Worm (Caenorhabditis elegans) whole organism, L4 larva: ENCODE data around the gene C09B8.4.

Experiments
- D1046.2 ChIP-seq: fragments of 200-800 bp; sonication (Bioruptor generic); IDR thresholded peaks from 2 replicates; pipeline ENCODE4 v1.3.6; 2022; ENCODE audit warnings: missing genetic modification characterization, missing compliant biosample characterization
- F26F4.8 ChIP-seq: fragments of 200-800 bp; sonication (Bioruptor generic); conservative IDR thresholded peaks from 2 replicates; pipeline ENCODE4 v1.3.6; 2022; ENCODE audit warnings: missing genetic modification characterization, missing compliant biosample characterization
- F37D6.2 ChIP-seq: sonication (generic microtip); optimal IDR thresholded peaks from 2 replicates; lab custom pipeline; 2016; ENCODE audit warnings: mild to moderate bottlenecking, missing genetic modification characterization, missing compliant biosample characterization
- T20F7.1 ChIP-seq: fragments of 200-800 bp; sonication (Bioruptor generic); optimal IDR thresholded peaks from 2 replicates; lab custom pipeline; 2018; ENCODE audit warnings: mild to moderate bottlenecking, missing genetic modification characterization, missing compliant biosample characterization
- T26A8.4 ChIP-seq: fragments of 200-800 bp; sonication (Bioruptor generic); IDR thresholded peaks from 2 replicates; pipeline ENCODE4 v1.3.6; 2022; ENCODE audit warnings: missing genetic modification characterization, missing compliant biosample characterization
- Y5F2A.4 ChIP-seq: fragments of 200-800 bp; sonication (Bioruptor generic); optimal IDR thresholded peaks from 2 replicates; lab custom pipeline; 2018; ENCODE audit warnings: mild to moderate bottlenecking, missing genetic modification characterization, missing compliant biosample characterization
- ZK337.2 ChIP-seq: fragments of 200-800 bp; sonication (Bioruptor generic); IDR thresholded peaks from 2 replicates; pipeline ENCODE4 v1.3.6; 2022; ENCODE audit warnings: missing genetic modification reagents, missing genetic modification characterization, missing compliant biosample characterization
- aha-1 ChIP-seq: fragments of 150-350 bp; peaks from one replicate; lab custom pipeline; 2014; ENCODE audit warnings: missing biosample characterization, missing genetic modification characterization
- aly-2 ChIP-seq: sonication (generic microtip); optimal IDR thresholded peaks from 2 replicates; lab custom pipeline; 2018; ENCODE audit warnings: missing biosample characterization, missing genetic modification characterization
- ama-1 ChIP-seq: fragments of 150-350 bp; optimal IDR thresholded peaks from 2 replicates; lab custom pipeline; 2014; ENCODE audit warnings: inconsistent platforms, mixed read lengths
- attf-4 ChIP-seq: sonication (generic microtip); optimal IDR thresholded peaks from 3 replicates; lab custom pipeline; 2017; ENCODE audit warnings: missing biosample characterization, missing genetic modification characterization
- ceh-20 ChIP-seq: fragments of 200-800 bp; sonication (Bioruptor generic); IDR thresholded peaks from 2 replicates; pipeline ENCODE4 v1.3.6; 2022; ENCODE audit warnings: missing genetic modification reagents, missing genetic modification characterization, missing compliant biosample characterization
- ceh-32 ChIP-seq: sonication (generic microtip); optimal IDR thresholded peaks from 2 replicates; lab custom pipeline; 2016; ENCODE audit warnings: mild to moderate bottlenecking, missing genetic modification characterization, missing compliant biosample characterization; ENCODE audit not compliant: poor library complexity
- ceh-62 ChIP-seq: sonication (generic microtip); optimal IDR thresholded peaks from 2 replicates; lab custom pipeline; 2017; ENCODE audit warnings: missing biosample characterization, missing genetic modification characterization
- ceh-82 ChIP-seq: sonication (generic microtip); optimal IDR thresholded peaks from 2 replicates; lab custom pipeline; 2017; ENCODE audit warnings: missing biosample characterization, missing genetic modification characterization
- cey-2 ChIP-seq: sonication (generic microtip); optimal IDR thresholded peaks from 3 replicates; lab custom pipeline; 2017; ENCODE audit warnings: missing genetic modification characterization, mild to moderate bottlenecking, missing compliant biosample characterization, antibody characterized with exemption, borderline replicate concordance; ENCODE audit not compliant: insufficient read depth
- ctbp-1 ChIP-seq: fragments of 200-800 bp; sonication (Bioruptor generic); IDR thresholded peaks from 2 replicates; pipeline ENCODE4 v1.3.6; 2022; ENCODE audit warnings: missing genetic modification reagents, missing genetic modification characterization, missing compliant biosample characterization
- daf-12 ChIP-seq: fragments of 150-350 bp; optimal IDR thresholded peaks from 2 replicates; lab custom pipeline; 2014; ENCODE audit warnings: missing biosample characterization, missing genetic modification reagents, missing genetic modification characterization
- daf-16 ChIP-seq, 3 experiments: sonication (generic microtip); optimal IDR thresholded peaks; 2 replicates each; lab custom pipeline; 2016 to 2017; ENCODE audit warnings: missing genetic modification characterization in 3 of 3, missing genetic modification reagents in 3 of 3, mild to moderate bottlenecking in 2 of 3, missing compliant biosample characterization in 2 of 3, missing biosample characterization in 1 of 3, moderate library complexity in 1 of 3
- dmd-9 ChIP-seq: fragments of 200-800 bp; sonication (Bioruptor generic); IDR thresholded peaks from 2 replicates; pipeline ENCODE4 v1.3.6; 2022; ENCODE audit warnings: missing genetic modification reagents, missing genetic modification characterization, missing compliant biosample characterization
- dve-1 ChIP-seq: sonication (generic microtip); optimal IDR thresholded peaks from 2 replicates; lab custom pipeline; 2017; ENCODE audit warnings: antibody characterized with exemption, mild to moderate bottlenecking, missing genetic modification characterization, missing compliant biosample characterization; ENCODE audit not compliant: insufficient read depth
- egl-27 ChIP-seq: sonication (generic microtip); optimal IDR thresholded peaks from 3 replicates; lab custom pipeline; 2017; ENCODE audit warnings: missing biosample characterization, missing genetic modification reagents, missing genetic modification characterization
- egl-43 ChIP-seq: fragments of 200-800 bp; sonication (Bioruptor generic); IDR thresholded peaks from 2 replicates; pipeline ENCODE4 v1.3.6; 2022; ENCODE audit warnings: missing genetic modification reagents, missing genetic modification characterization, missing compliant biosample characterization
- gei-8 ChIP-seq: fragments of 200-800 bp; sonication (Bioruptor generic); optimal IDR thresholded peaks from 2 replicates; lab custom pipeline; 2018; ENCODE audit warnings: mild to moderate bottlenecking, missing genetic modification characterization, missing compliant biosample characterization
- hif-1 ChIP-seq, 2 experiments: sonication (generic microtip); optimal IDR thresholded peaks; 2 replicates each; lab custom pipeline; 2016 to 2017; ENCODE audit warnings: missing compliant biosample characterization in 2 of 2, missing genetic modification characterization in 2 of 2, missing genetic modification reagents in 2 of 2, missing genotype in 2 of 2, mild to moderate bottlenecking in 1 of 2
- lin-1 ChIP-seq: fragments of 200-800 bp; sonication (Bioruptor generic); IDR thresholded peaks from 2 replicates; pipeline ENCODE4 v1.3.6; 2022; ENCODE audit warnings: missing genetic modification reagents, missing genetic modification characterization, missing compliant biosample characterization
- lin-15B ChIP-seq: fragments of 150-350 bp; sonication (generic microtip); optimal IDR thresholded peaks from 3 replicates; lab custom pipeline; 2014; ENCODE audit warnings: missing biosample characterization, missing genetic modification characterization
- lin-38 ChIP-seq: fragments of 200-800 bp; sonication (Bioruptor generic); IDR thresholded peaks from 2 replicates; pipeline ENCODE4 v1.3.6; 2022; ENCODE audit warnings: missing genetic modification reagents, missing genetic modification characterization, missing compliant biosample characterization
- lir-3 ChIP-seq: sonication (generic microtip); optimal IDR thresholded peaks from 2 replicates; lab custom pipeline; 2016; ENCODE audit warnings: mild to moderate bottlenecking, missing genetic modification characterization, missing compliant biosample characterization
- lsy-2 ChIP-seq, 2 experiments: fragments of 150-350 bp in 1 of 2; sonication (generic microtip) in 1 of 2; optimal IDR thresholded peaks; 2 replicates each; lab custom pipeline; 2014 to 2017; ENCODE audit warnings: missing biosample characterization in 2 of 2, missing genetic modification characterization in 2 of 2
- madf-9 ChIP-seq: fragments of 200-800 bp; sonication (Bioruptor generic); conservative IDR thresholded peaks from 2 replicates; pipeline ENCODE4 v1.3.6; 2022; ENCODE audit warnings: missing genetic modification reagents, missing genetic modification characterization, missing compliant biosample characterization
- mdl-1 ChIP-seq, 2 experiments: fragments of 150-350 bp in 1 of 2; sonication (generic microtip) in 1 of 2; optimal IDR thresholded peaks; 2 replicates each; lab custom pipeline; 2014 to 2017; ENCODE audit warnings: missing biosample characterization in 2 of 2, missing genetic modification characterization in 2 of 2
- mep-1 ChIP-seq: fragments of 150-350 bp; sonication (generic microtip); optimal IDR thresholded peaks from 3 replicates; lab custom pipeline; 2014; ENCODE audit warnings: missing biosample characterization, missing genetic modification characterization
- nhr-11 ChIP-seq: fragments of 150-350 bp; optimal IDR thresholded peaks from 2 replicates; lab custom pipeline; 2014; ENCODE audit warnings: missing biosample characterization, missing genetic modification characterization
- nhr-111 ChIP-seq: fragments of 200-800 bp; sonication (Bioruptor generic); optimal IDR thresholded peaks from 2 replicates; lab custom pipeline; 2018; ENCODE audit warnings: mild to moderate bottlenecking, missing genetic modification characterization, missing compliant biosample characterization
- nhr-25 ChIP-seq: sonication (generic microtip); optimal IDR thresholded peaks from 2 replicates; lab custom pipeline; 2017; ENCODE audit warnings: missing genetic modification characterization, mild to moderate bottlenecking, missing compliant biosample characterization, antibody characterized with exemption, moderate library complexity, borderline replicate concordance; ENCODE audit not compliant: insufficient read depth
- nhr-48 ChIP-seq: sonication (generic microtip); optimal IDR thresholded peaks from 2 replicates; lab custom pipeline; 2016; ENCODE audit warnings: mild to moderate bottlenecking, missing genetic modification characterization, missing compliant biosample characterization
- nhr-76 ChIP-seq: fragments of 150-350 bp; optimal IDR thresholded peaks from 2 replicates; lab custom pipeline; 2014; ENCODE audit warnings: missing biosample characterization, missing genetic modification characterization
- nhr-77 ChIP-seq: fragments of 150-350 bp; optimal IDR thresholded peaks from 2 replicates; lab custom pipeline; 2014; ENCODE audit warnings: missing biosample characterization, missing genetic modification characterization
- php-3 ChIP-seq: fragments of 200-800 bp; sonication (Bioruptor generic); IDR thresholded peaks from 2 replicates; pipeline ENCODE4 v1.3.6; 2022; ENCODE audit warnings: missing genetic modification reagents, missing genetic modification characterization, missing compliant biosample characterization
- pqm-1 ChIP-seq: sonication (generic microtip); optimal IDR thresholded peaks from 2 replicates; lab custom pipeline; 2017; ENCODE audit warnings: missing biosample characterization, missing genetic modification characterization
- sdz-12 ChIP-seq: fragments of 200-800 bp; sonication (Bioruptor generic); optimal IDR thresholded peaks from 2 replicates; lab custom pipeline; 2018; ENCODE audit warnings: mild to moderate bottlenecking, missing genetic modification characterization, missing compliant biosample characterization
- spr-3 ChIP-seq: fragments of 200-800 bp; sonication (Bioruptor generic); optimal IDR thresholded peaks from 2 replicates; lab custom pipeline; 2018; ENCODE audit warnings: mild to moderate bottlenecking, missing genetic modification characterization, missing compliant biosample characterization
- tag-97 ChIP-seq: fragments of 200-800 bp; sonication (Bioruptor generic); IDR thresholded peaks from 2 replicates; pipeline ENCODE4 v1.3.6; 2022; ENCODE audit warnings: missing genetic modification characterization, missing compliant biosample characterization
- tra-1 ChIP-seq: fragments of 200-800 bp; sonication (Bioruptor generic); IDR thresholded peaks from 2 replicates; pipeline ENCODE4 v1.3.6; 2022; ENCODE audit warnings: missing genetic modification reagents, missing genetic modification characterization, missing compliant biosample characterization
- unc-130 ChIP-seq: sonication (generic microtip); optimal IDR thresholded peaks from 2 replicates; lab custom pipeline; 2016; ENCODE audit warnings: missing genetic modification reagents, missing genetic modification characterization, missing compliant biosample characterization
- unc-39 ChIP-seq: sonication (generic microtip); optimal IDR thresholded peaks from 2 replicates; lab custom pipeline; 2017; ENCODE audit warnings: missing biosample characterization, missing genetic modification characterization
- zag-1 ChIP-seq: fragments of 150-350 bp; optimal IDR thresholded peaks from 2 replicates; lab custom pipeline; 2014; ENCODE audit warnings: missing biosample characterization, missing genetic modification characterization
- zfp-2 ChIP-seq: sonication (generic microtip); optimal IDR thresholded peaks from 2 replicates; lab custom pipeline; 2016; ENCODE audit warnings: mild to moderate bottlenecking, missing genetic modification characterization, missing compliant biosample characterization
- zfp-3 ChIP-seq: fragments of 200-800 bp; sonication (Bioruptor generic); conservative IDR thresholded peaks from 2 replicates; pipeline ENCODE4 v1.3.6; 2022; ENCODE audit warnings: missing genetic modification reagents, missing genetic modification characterization, missing compliant biosample characterization
- zip-2 ChIP-seq: fragments of 150-350 bp; optimal IDR thresholded peaks from 2 replicates; lab custom pipeline; 2014; ENCODE audit warnings: missing biosample characterization, missing genetic modification characterization
- ztf-7 ChIP-seq: fragments of 150-350 bp; optimal IDR thresholded peaks from 2 replicates; lab custom pipeline; 2014; ENCODE audit warnings: missing biosample characterization, missing genetic modification characterization

Gene C09B8.4

DNA sequence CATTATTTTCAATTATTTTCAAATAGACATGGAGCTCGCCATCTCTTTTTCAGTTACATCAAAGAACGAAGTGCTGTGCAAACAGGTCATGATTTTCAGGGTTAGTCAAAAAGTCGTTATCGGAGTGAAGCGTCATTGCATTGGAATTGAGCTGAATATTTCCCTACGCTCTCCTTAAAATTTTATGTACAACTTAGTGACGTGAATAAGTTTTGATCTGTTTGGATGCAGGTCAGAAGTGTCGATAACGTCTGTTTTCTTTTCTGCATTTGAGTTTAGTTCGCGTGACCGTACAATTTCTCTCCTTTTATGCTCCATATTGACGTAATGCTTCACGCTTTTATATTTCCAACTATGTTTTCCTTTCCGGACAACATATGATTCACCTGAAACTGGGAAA lies 5.2 kb upstream of the C09B8.4 start:
- no peak for TF ChIP-seq lsy-2 (tag; optimal IDR thresholded peaks at IDR 0.05; lab: Kevin White, UChicago)
- no peak for TF ChIP-seq ceh-20 (GFP tag; lab: Robert Waterston, UW)
- TF ChIP-seq lin-1 (GFP tag; lab: Robert Waterston, UW) = 0 out of 2 replicates have a peak, but pooled peaks have one; percentile 32
- no peak for TF ChIP-seq lin-15B
- no peak for TF ChIP-seq sdz-12 (GFP tag; lab: Kevin White, UChicago)
- peak; percentile 64 for TF ChIP-seq dve-1
- TF ChIP-seq aly-2 = no peak
- TF ChIP-seq unc-130 (GFP tag; lab: Kevin White, UChicago) = no peak
- no peak for TF ChIP-seq zag-1 (tag; lab: Kevin White, UChicago)
- no peak for TF ChIP-seq attf-4 (tag; lab: Kevin White, UChicago)
- TF ChIP-seq lir-3 (tag; lab: Kevin White, UChicago) = no peak
- no peak for TF ChIP-seq ztf-7 (tag; lab: Kevin White, UChicago)
- no peak for TF ChIP-seq ceh-32
- no peak for TF ChIP-seq zfp-3
- no peak for TF ChIP-seq zip-2 (tag; lab: Kevin White, UChicago)
- TF ChIP-seq mep-1 (tag; lab: Kevin White, UChicago) = peak; percentile 18
- no peak for TF ChIP-seq ama-1
- no peak for TF ChIP-seq madf-9
- peak; percentile 39; the same call in 1 of the 2 replicates for TF ChIP-seq tra-1 (GFP tag; lab: Robert Waterston, UW)
- no peak for TF ChIP-seq spr-3
- TF ChIP-seq tag-97 (GFP tag; lab: Robert Waterston, UW) = no peak
- no peak for TF ChIP-seq php-3
- TF ChIP-seq dmd-9 = no peak
- no peak for TF ChIP-seq D1046.2 (GFP tag; lab: Robert Waterston, UW)
- TF ChIP-seq egl-43 = no peak
- no peak for TF ChIP-seq F26F4.8
- TF ChIP-seq daf-16 (GFP tag; optimal IDR thresholded peaks at IDR 0.05; lab: Kevin White, UChicago) = no peak
- peak; percentile 90 for TF ChIP-seq daf-16 (tag; optimal IDR thresholded peaks at IDR 0.05; lab: Kevin White, UChicago)
- no peak for TF ChIP-seq unc-39 (tag; lab: Kevin White, UChicago)
- TF ChIP-seq ZK337.2 (GFP tag; lab: Robert Waterston, UW) = no peak
- no peak for TF ChIP-seq zfp-2
- TF ChIP-seq T26A8.4 (GFP tag; lab: Robert Waterston, UW) = no peak
- TF ChIP-seq ctbp-1 = no peak
- no peak for TF ChIP-seq cey-2
- TF ChIP-seq nhr-111 (GFP tag; lab: Kevin White, UChicago) = no peak
- no peak for TF ChIP-seq ceh-62 (tag; lab: Kevin White, UChicago)
- TF ChIP-seq ceh-82 (tag; lab: Kevin White, UChicago) = no peak
- TF ChIP-seq hif-1 (tag; optimal IDR thresholded peaks at IDR 0.05; lab: Kevin White, UChicago) = no peak
- peak; percentile 76 for TF ChIP-seq aha-1 (tag; lab: Kevin White, UChicago)
- no peak for TF ChIP-seq F37D6.2
- no peak for TF ChIP-seq nhr-76 (tag; lab: Kevin White, UChicago)
- TF ChIP-seq nhr-77 (tag; lab: Kevin White, UChicago) = no peak
- no peak for TF ChIP-seq Y5F2A.4 (GFP tag; lab: Kevin White, UChicago)
- peak in 1 of 2 experiments; percentile 6 for TF ChIP-seq mdl-1 (tag; optimal IDR thresholded peaks at IDR 0.05; lab: Kevin White, UChicago)
- no peak for TF ChIP-seq T20F7.1 (GFP tag; lab: Kevin White, UChicago)
- TF ChIP-seq nhr-25 (tag; lab: Kevin White, UChicago) = no peak
- no peak for TF ChIP-seq lin-38 (GFP tag; lab: Robert Waterston, UW)
- TF ChIP-seq pqm-1 = peak; percentile 30
- TF ChIP-seq gei-8 (GFP tag; lab: Kevin White, UChicago) = no peak
- TF ChIP-seq egl-27 = no peak
- TF ChIP-seq daf-12 (tag; lab: Kevin White, UChicago) = no peak
- no peak for TF ChIP-seq nhr-11 (tag; lab: Kevin White, UChicago)
- peak; percentile 67 for TF ChIP-seq nhr-48
